Worm (Caenorhabditis elegans) whole organism, mixed stage, embryonic: ENCODE measurements around the gene Y11D7A.7.

Source experiments
- ces-1 ChIP-seq: fragments of 150-350 bp; optimal IDR thresholded peaks from 2 replicates; lab custom pipeline; 2014; ENCODE audit warnings: missing biosample characterization, missing genetic modification reagents, missing genetic modification characterization
- elt-3 ChIP-seq: fragments of 150-350 bp; optimal IDR thresholded peaks from 2 replicates; lab custom pipeline; 2014; ENCODE audit warnings: missing biosample characterization, missing genetic modification characterization
- unc-39 ChIP-seq: fragments of 150-350 bp; optimal IDR thresholded peaks from 2 replicates; lab custom pipeline; 2014; ENCODE audit warnings: missing biosample characterization, missing genetic modification characterization
- unc-62 ChIP-seq: fragments of 150-350 bp; optimal IDR thresholded peaks from 2 replicates; lab custom pipeline; 2014; ENCODE audit warnings: missing biosample characterization, missing genetic modification reagents, missing genetic modification characterization

ce11 chrIV:9214823-9215222 lies 34.5 kb upstream of the Y11D7A.7 start:
- TF ChIP-seq ces-1 (GFP tag; lab: Kevin White, UChicago) (no peak), unc-39 (no peak), unc-62 (GFP tag; lab: Kevin White, UChicago) (no peak), elt-3 (tag; lab: Kevin White, UChicago) (no peak)
